Worm (Caenorhabditis elegans): ENCODE data around the gene srh-32.

ce11 chrV:17718647-17719046 is 17.6 kb downstream of the srh-32 start, which contains the start of gene str-77:
- no peak for TF ChIP-seq ahr-1 (tag; optimal IDR thresholded peaks at IDR 0.05)
- TF ChIP-seq pha-4 (tag; optimal IDR thresholded peaks at IDR 0.05) = no peak
- no peak for TF ChIP-seq hlh-30 (tag; optimal IDR thresholded peaks at IDR 0.05; ENCODE audit: insufficient read depth)
- TF ChIP-seq nfya-1 (tag; optimal IDR thresholded peaks at IDR 0.05) = no peak
- no peak for TF ChIP-seq fkh-10 (GFP tag; optimal IDR thresholded peaks at IDR 0.05)
- TF ChIP-seq elt-4 (tag; optimal IDR thresholded peaks at IDR 0.05) = no peak
